Worm (Caenorhabditis elegans): ENCODE results near the gene rme-2.

rme-2 gene

ce11 chrIV:5501414-5501813 is 31.6 kb downstream of the rme-2 start:
- TF ChIP-seq unc-62 (GFP tag; optimal IDR thresholded peaks at IDR 0.05), result no peak

ce11 chrIV:5502610-5503009 is 32.8 kb downstream of the rme-2 start:
- TF ChIP-seq unc-62 (GFP tag; optimal IDR thresholded peaks at IDR 0.05), result no peak

- TF ChIP-seq unc-62 (GFP tag; optimal IDR thresholded peaks at IDR 0.05), result no peak
Measured at ce11 chrIV:5506642-5507041, 36.8 kb downstream of the rme-2 start.

- no peak for TF ChIP-seq unc-62 (GFP tag; optimal IDR thresholded peaks at IDR 0.05)
Measured at ce11 chrIV:5507754-5508153, 37.9 kb downstream of the rme-2 start.

- TF ChIP-seq unc-62 (GFP tag; optimal IDR thresholded peaks at IDR 0.05), result no peak
Measured at ce11 chrIV:5514789-5515188, 45.0 kb downstream of the rme-2 start.

ce11 chrIV:5519044-5519443 is 49.2 kb downstream of the rme-2 start:
- TF ChIP-seq unc-62 (GFP tag; optimal IDR thresholded peaks at IDR 0.05), result no peak

All from whole organism, dauer.